Worm (Caenorhabditis elegans): ENCODE results near the gene sra-6.

DNA sequence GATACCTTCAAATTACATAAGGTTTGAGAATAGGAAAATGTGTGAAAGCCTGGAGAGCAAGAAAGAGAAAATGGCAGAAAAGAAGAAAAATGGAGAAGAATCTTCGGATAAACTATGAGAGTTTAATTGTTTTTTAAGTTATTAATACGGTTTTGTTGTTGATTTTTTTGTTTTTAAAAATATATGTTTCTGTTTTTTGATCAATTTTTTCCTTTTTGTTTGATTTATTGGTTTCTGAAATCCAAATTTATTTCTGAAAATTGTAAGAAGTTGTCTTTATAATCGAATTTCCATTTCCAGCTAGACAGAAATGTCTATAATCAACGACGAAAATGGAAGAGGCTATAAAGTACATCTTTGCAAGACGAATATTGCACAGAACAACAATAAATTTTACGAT, 42.1 kb upstream of the sra-6 start, which contains the start of gene parp-2:
- TF ChIP-seq gmeb-2 (tag; optimal IDR thresholded peaks at IDR 0.05) (no peak), tbx-7 (tag; optimal IDR thresholded peaks at IDR 0.05) (no peak), T23F11.4 (GFP tag; optimal IDR thresholded peaks at IDR 0.05) (no peak), ama-1 (optimal IDR thresholded peaks at IDR 0.05) (no peak), elt-2 (tag; optimal IDR thresholded peaks at IDR 0.05) (no peak), ceh-18 (tag; optimal IDR thresholded peaks at IDR 0.05) (no peak), pha-4 (tag; optimal IDR thresholded peaks at IDR 0.05) (no peak), ref-2 (tag; optimal IDR thresholded peaks at IDR 0.05) (no peak), tbx-2 (tag; optimal IDR thresholded peaks at IDR 0.05) (no peak), ceh-9 (tag; optimal IDR thresholded peaks at IDR 0.05) (no peak)
